Worm (Caenorhabditis elegans) whole organism, L1 larva: ENCODE results near the gene cytb-5.1.

Experiments used
- C04F5.9 ChIP-seq: sonication (generic microtip); optimal IDR thresholded peaks from 2 replicates; lab custom pipeline; 2016; ENCODE audit warnings: missing genetic modification characterization, missing compliant biosample characterization
- C16A3.4 ChIP-seq: fragments of 150-350 bp; optimal IDR thresholded peaks from 2 replicates; lab custom pipeline; 2014; ENCODE audit warnings: missing biosample characterization, missing genetic modification characterization
- C34B4.2 ChIP-seq: sonication (generic microtip); optimal IDR thresholded peaks from 2 replicates; lab custom pipeline; 2017; ENCODE audit warnings: mild to moderate bottlenecking, missing genetic modification characterization, missing compliant biosample characterization
- Y116A8C.19 ChIP-seq: sonication (generic microtip); optimal IDR thresholded peaks from 2 replicates; lab custom pipeline; 2016; ENCODE audit warnings: missing compliant biosample characterization, missing genetic modification characterization, borderline replicate concordance
- alr-1 ChIP-seq: fragments of 200-800 bp; sonication (Bioruptor generic); optimal IDR thresholded peaks from 2 replicates; lab custom pipeline; 2018; ENCODE audit warnings: borderline replicate concordance, mild to moderate bottlenecking, missing genetic modification characterization, missing compliant biosample characterization
- ama-1 ChIP-seq: fragments of 150-350 bp; optimal IDR thresholded peaks from 2 replicates; lab custom pipeline; 2014
- ceh-63 ChIP-seq: fragments of 200-800 bp; sonication (Bioruptor generic); optimal IDR thresholded peaks from 2 replicates; lab custom pipeline; 2018; ENCODE audit warnings: mild to moderate bottlenecking, missing genetic modification characterization, missing compliant biosample characterization
- ceh-8 ChIP-seq: fragments of 200-800 bp; sonication (Bioruptor generic); optimal IDR thresholded peaks from 2 replicates; lab custom pipeline; 2018; ENCODE audit warnings: mild to moderate bottlenecking, missing genetic modification characterization, moderate library complexity, missing compliant biosample characterization
- ceh-88 ChIP-seq: fragments of 200-800 bp; sonication (Bioruptor generic); IDR thresholded peaks from 2 replicates; pipeline ENCODE4 v1.3.6; 2022; ENCODE audit warnings: missing genetic modification characterization, missing compliant biosample characterization
- ces-1 ChIP-seq: fragments of 150-350 bp; optimal IDR thresholded peaks from 2 replicates; lab custom pipeline; 2014; ENCODE audit warnings: missing biosample characterization, missing genetic modification reagents, missing genetic modification characterization
- dsc-1 ChIP-seq: sonication (generic microtip); optimal IDR thresholded peaks from 2 replicates; lab custom pipeline; 2016; ENCODE audit warnings: mild to moderate bottlenecking, missing genetic modification characterization, missing compliant biosample characterization
- efl-1 ChIP-seq, 4 experiments: fragments of 150-350 bp; optimal IDR thresholded peaks in 3 of 4; peaks in 1 of 4; 1 replicate in 1 of 4; 2 replicates in 3 of 4; lab custom pipeline; 2014; ENCODE audit warnings: missing biosample characterization in 2 of 4, missing genetic modification characterization in 2 of 4, missing genetic modification reagents in 2 of 4
- efl-3 ChIP-seq: fragments of 200-800 bp; sonication (Bioruptor generic); optimal IDR thresholded peaks from 2 replicates; lab custom pipeline; 2018; ENCODE audit warnings: mild to moderate bottlenecking, missing genetic modification characterization, missing compliant biosample characterization
- ets-5 ChIP-seq: fragments of 200-800 bp; sonication (Bioruptor generic); IDR thresholded peaks from 2 replicates; pipeline ENCODE4 v1.3.6; 2022; ENCODE audit warnings: missing genetic modification characterization, missing compliant biosample characterization
- fkh-10 ChIP-seq: sonication (generic microtip); optimal IDR thresholded peaks from 2 replicates; lab custom pipeline; 2017; ENCODE audit warnings: missing biosample characterization, missing genetic modification reagents, missing genetic modification characterization
- fkh-8 ChIP-seq: sonication (generic microtip); optimal IDR thresholded peaks from 2 replicates; lab custom pipeline; 2016; ENCODE audit warnings: mild to moderate bottlenecking, missing genetic modification characterization, missing compliant biosample characterization
- grh-1 ChIP-seq: fragments of 200-800 bp; sonication (Bioruptor generic); IDR thresholded peaks from 2 replicates; pipeline ENCODE4 v1.3.6; 2022; ENCODE audit warnings: missing genetic modification reagents, missing genetic modification characterization, missing compliant biosample characterization
- hpl-2 ChIP-seq: fragments of 150-350 bp; optimal IDR thresholded peaks from 2 replicates; lab custom pipeline; 2014; ENCODE audit warnings: missing biosample characterization, missing genetic modification reagents, missing genetic modification characterization
- irx-1 ChIP-seq: sonication (generic microtip); optimal IDR thresholded peaks from 2 replicates; lab custom pipeline; 2016; ENCODE audit warnings: missing genetic modification characterization, missing compliant biosample characterization
- jun-1 ChIP-seq: fragments of 150-350 bp; optimal IDR thresholded peaks from 2 replicates; lab custom pipeline; 2014; ENCODE audit warnings: missing biosample characterization, missing genetic modification reagents, missing genetic modification characterization
- lin-14 ChIP-seq: fragments of 200-800 bp; sonication (Bioruptor generic); optimal IDR thresholded peaks from 2 replicates; lab custom pipeline; 2018; ENCODE audit warnings: mild to moderate bottlenecking, missing genetic modification characterization, moderate library complexity, missing compliant biosample characterization
- lin-35 ChIP-seq, 2 experiments: fragments of 150-350 bp; optimal IDR thresholded peaks; 2 replicates each; lab custom pipeline; 2014; ENCODE audit warnings: missing biosample characterization in 2 of 2, missing genetic modification characterization in 2 of 2, missing genetic modification reagents in 2 of 2
- lir-3 ChIP-seq: sonication (generic microtip); optimal IDR thresholded peaks from 2 replicates; lab custom pipeline; 2016; ENCODE audit warnings: mild to moderate bottlenecking, missing genetic modification characterization, moderate library complexity, missing compliant biosample characterization; ENCODE audit not compliant: poor library complexity
- lsy-2 ChIP-seq, 2 experiments: fragments of 150-350 bp; optimal IDR thresholded peaks; 2 replicates each; lab custom pipeline; 2014; ENCODE audit warnings: missing biosample characterization in 2 of 2, missing genetic modification characterization in 2 of 2
- mab-9 ChIP-seq: fragments of 200-800 bp; sonication (Bioruptor generic); IDR thresholded peaks from 2 replicates; pipeline ENCODE4 v1.3.6; 2022; ENCODE audit warnings: missing genetic modification reagents, missing genetic modification characterization, missing compliant biosample characterization
- mdl-1 ChIP-seq, 2 experiments: fragments of 150-350 bp; optimal IDR thresholded peaks; 2 replicates each; lab custom pipeline; 2014 to 2017; ENCODE audit warnings: missing biosample characterization in 2 of 2, missing genetic modification characterization in 2 of 2, inconsistent platforms in 1 of 2
- mef-2 ChIP-seq: fragments of 150-350 bp; optimal IDR thresholded peaks from 2 replicates; lab custom pipeline; 2014; ENCODE audit warnings: missing biosample characterization, missing genetic modification characterization
- nhr-12 ChIP-seq: sonication (generic microtip); optimal IDR thresholded peaks from 2 replicates; lab custom pipeline; 2017; ENCODE audit warnings: missing biosample characterization, missing genetic modification characterization
- nhr-19 ChIP-seq: fragments of 200-800 bp; sonication (Bioruptor generic); conservative IDR thresholded peaks from 2 replicates; pipeline ENCODE4 v1.3.6; 2022; ENCODE audit warnings: missing genetic modification characterization, missing compliant biosample characterization
- nhr-20 ChIP-seq: sonication (generic microtip); optimal IDR thresholded peaks from 2 replicates; lab custom pipeline; 2016; ENCODE audit warnings: mild to moderate bottlenecking, missing genetic modification characterization, missing compliant biosample characterization
- nhr-237 ChIP-seq: fragments of 150-350 bp; optimal IDR thresholded peaks from 2 replicates; lab custom pipeline; 2014; ENCODE audit warnings: missing biosample characterization, missing genetic modification characterization
- nhr-76 ChIP-seq: sonication (generic microtip); optimal IDR thresholded peaks from 2 replicates; lab custom pipeline; 2017; ENCODE audit warnings: missing biosample characterization, missing genetic modification characterization
- nhr-77 ChIP-seq: fragments of 150-350 bp; optimal IDR thresholded peaks from 2 replicates; lab custom pipeline; 2014; ENCODE audit warnings: missing biosample characterization, missing genetic modification characterization
- nhr-84 ChIP-seq: sonication (generic microtip); optimal IDR thresholded peaks from 2 replicates; lab custom pipeline; 2017; ENCODE audit warnings: missing biosample characterization, missing genetic modification characterization
- nhr-85 ChIP-seq: sonication (generic microtip); peaks from one replicate; lab custom pipeline; 2016; ENCODE audit warnings: missing genetic modification characterization, inconsistent platforms, missing compliant biosample characterization
- nhr-90 ChIP-seq: sonication (generic microtip); optimal IDR thresholded peaks from 2 replicates; lab custom pipeline; 2016; ENCODE audit warnings: mild to moderate bottlenecking, missing genetic modification characterization, missing compliant biosample characterization; ENCODE audit not compliant: poor library complexity
- pag-3 ChIP-seq: sonication (generic microtip); optimal IDR thresholded peaks from 2 replicates; lab custom pipeline; 2017; ENCODE audit warnings: missing genetic modification characterization, mild to moderate bottlenecking, missing compliant biosample characterization, antibody characterized with exemption, borderline replicate concordance; ENCODE audit not compliant: insufficient read depth
- skn-1 ChIP-seq: fragments of 150-350 bp; optimal IDR thresholded peaks from 2 replicates; lab custom pipeline; 2014; ENCODE audit warnings: missing biosample characterization, missing genetic modification characterization
- snpc-4 ChIP-seq: fragments of 150-350 bp; optimal IDR thresholded peaks from 2 replicates; lab custom pipeline; 2014; ENCODE audit warnings: missing biosample characterization, missing genetic modification characterization
- snu-23 ChIP-seq: sonication (generic microtip); optimal IDR thresholded peaks from 2 replicates; lab custom pipeline; 2016; ENCODE audit warnings: missing genetic modification characterization, missing compliant biosample characterization
- sox-4 ChIP-seq: sonication (generic microtip); optimal IDR thresholded peaks from 2 replicates; lab custom pipeline; 2016; ENCODE audit warnings: missing genetic modification characterization, missing compliant biosample characterization
- sptf-1 ChIP-seq: fragments of 150-350 bp; optimal IDR thresholded peaks from 2 replicates; lab custom pipeline; 2014; ENCODE audit warnings: missing biosample characterization, missing genetic modification characterization
- swsn-7 ChIP-seq: sonication (generic microtip); optimal IDR thresholded peaks from 2 replicates; lab custom pipeline; 2016; ENCODE audit warnings: missing genetic modification characterization, missing compliant biosample characterization
- tbx-2 ChIP-seq: sonication (generic microtip); optimal IDR thresholded peaks from 2 replicates; lab custom pipeline; 2016; ENCODE audit warnings: missing genetic modification characterization, missing compliant biosample characterization
- tlp-1 ChIP-seq: fragments of 150-350 bp; optimal IDR thresholded peaks from 2 replicates; lab custom pipeline; 2014; ENCODE audit warnings: missing biosample characterization, missing genetic modification characterization
- unc-130 ChIP-seq: fragments of 150-350 bp; optimal IDR thresholded peaks from 2 replicates; lab custom pipeline; 2017; ENCODE audit warnings: missing biosample characterization, missing genetic modification characterization, inconsistent platforms
- unc-30 ChIP-seq: sonication (generic microtip); optimal IDR thresholded peaks from 2 replicates; lab custom pipeline; 2017; ENCODE audit warnings: missing biosample characterization, missing genetic modification characterization
- unc-62 ChIP-seq: fragments of 150-350 bp; optimal IDR thresholded peaks from 2 replicates; lab custom pipeline; 2014; ENCODE audit warnings: missing biosample characterization, missing genetic modification reagents, missing genetic modification characterization
- unc-86 ChIP-seq: sonication (generic microtip); optimal IDR thresholded peaks from 2 replicates; lab custom pipeline; 2016; ENCODE audit warnings: missing genetic modification characterization, missing compliant biosample characterization
- vab-15 ChIP-seq: sonication (generic microtip); optimal IDR thresholded peaks from 2 replicates; lab custom pipeline; 2017; ENCODE audit warnings: missing genotype, mild to moderate bottlenecking, missing genetic modification characterization, missing compliant biosample characterization
- xbp-1 ChIP-seq: sonication (generic microtip); optimal IDR thresholded peaks from 2 replicates; lab custom pipeline; 2016; ENCODE audit warnings: missing genetic modification characterization, missing compliant biosample characterization
- zag-1 ChIP-seq: fragments of 150-350 bp; optimal IDR thresholded peaks from 2 replicates; lab custom pipeline; 2014; ENCODE audit warnings: missing biosample characterization, missing genetic modification characterization
- zip-4 ChIP-seq: fragments of 200-800 bp; sonication (Bioruptor generic); optimal IDR thresholded peaks from 2 replicates; lab custom pipeline; 2018; ENCODE audit warnings: mild to moderate bottlenecking, missing genetic modification characterization, moderate library complexity, missing compliant biosample characterization
- ztf-4 ChIP-seq: fragments of 150-350 bp; optimal IDR thresholded peaks from 2 replicates; lab custom pipeline; 2014; ENCODE audit warnings: missing biosample characterization, missing genetic modification characterization

The cytb-5.1 gene

ce11 chrX:14016698-14017097 lies 15.0 kb downstream of the cytb-5.1 start (continued):
- peak; percentile 45; the same call in 1 of the 2 replicates for TF ChIP-seq mab-9
- TF ChIP-seq unc-130 (tag; lab: Kevin White, UChicago), result peak; percentile 45
- no peak for TF ChIP-seq vab-15 (tag; lab: Kevin White, UChicago)
- peak; percentile 65 for TF ChIP-seq unc-86 (tag; lab: Kevin White, UChicago)
- TF ChIP-seq C04F5.9 (tag; lab: Kevin White, UChicago), result no peak
- TF ChIP-seq C16A3.4 (tag; lab: Kevin White, UChicago), result peak; percentile 13
- TF ChIP-seq lin-35 (GFP tag; optimal IDR thresholded peaks at IDR 0.05; lab: Kevin White, UChicago), result peak in 1 of 2 experiments; percentile 59
- peak; percentile 69 for TF ChIP-seq swsn-7
- no peak for TF ChIP-seq snpc-4 (tag; lab: Kevin White, UChicago)
- TF ChIP-seq hpl-2 (GFP tag; lab: Kevin White, UChicago), result no peak
- TF ChIP-seq xbp-1 (tag; lab: Kevin White, UChicago), result peak; percentile 54
- TF ChIP-seq ceh-88 (GFP tag; lab: Robert Waterston, UW), result no peak; the same call in 1 of the 2 replicates
- TF ChIP-seq nhr-77 (tag; lab: Kevin White, UChicago), result no peak
- TF ChIP-seq alr-1 (tag; lab: Kevin White, UChicago), result no peak
- TF ChIP-seq ceh-63 (GFP tag; lab: Kevin White, UChicago), result no peak
- TF ChIP-seq unc-62, result no peak
- TF ChIP-seq efl-3 (GFP tag; lab: Kevin White, UChicago), result no peak
- TF ChIP-seq ces-1 (GFP tag; lab: Kevin White, UChicago), result no peak
- TF ChIP-seq C34B4.2, result no peak
- peak; percentile 13 for TF ChIP-seq ztf-4 (tag; lab: Kevin White, UChicago)
- TF ChIP-seq lir-3 (tag; lab: Kevin White, UChicago), result no peak
- no peak for TF ChIP-seq sptf-1 (tag; lab: Kevin White, UChicago)
- TF ChIP-seq nhr-85 (tag; lab: Kevin White, UChicago), result no peak
- TF ChIP-seq lsy-2 (tag; optimal IDR thresholded peaks at IDR 0.05; lab: Kevin White, UChicago), result peak; percentile 38 to 69
- no peak for TF ChIP-seq sox-4 (tag; lab: Kevin White, UChicago)
- TF ChIP-seq ama-1, result no peak
- TF ChIP-seq zip-4 (GFP tag; lab: Kevin White, UChicago), result no peak
- peak; percentile 92 for TF ChIP-seq pag-3
- TF ChIP-seq nhr-90, result no peak
- TF ChIP-seq Y116A8C.19 (tag; lab: Kevin White, UChicago), result no peak
- no peak for TF ChIP-seq unc-30 (tag; lab: Kevin White, UChicago)
- TF ChIP-seq nhr-237, result no peak
- TF ChIP-seq nhr-84, result no peak
- no peak for TF ChIP-seq tlp-1 (tag; lab: Kevin White, UChicago)
- peak; percentile 38 for TF ChIP-seq nhr-20
- peak; percentile 79 for TF ChIP-seq fkh-10 (GFP tag; lab: Kevin White, UChicago)
- TF ChIP-seq ceh-8 (GFP tag; lab: Kevin White, UChicago), result no peak
- TF ChIP-seq lin-14 (GFP tag; lab: Kevin White, UChicago), result peak; percentile 96
- TF ChIP-seq fkh-8 (tag; lab: Kevin White, UChicago), result no peak
- TF ChIP-seq irx-1 (tag; lab: Kevin White, UChicago), result peak; percentile 10
- no peak for TF ChIP-seq ets-5 (GFP tag; lab: Robert Waterston, UW)
- TF ChIP-seq grh-1, result no peak
- no peak for TF ChIP-seq nhr-76 (tag; lab: Kevin White, UChicago)
- TF ChIP-seq snu-23 (GFP tag; lab: Kevin White, UChicago), result peak; percentile 71
- peak; percentile 55 for TF ChIP-seq nhr-19 (GFP tag; lab: Robert Waterston, UW)
- TF ChIP-seq efl-1 (optimal IDR thresholded peaks at IDR 0.05; lab: Kevin White, UChicago), result peak; percentile 25 to 45
- TF ChIP-seq efl-1 (GFP tag; optimal IDR thresholded peaks at IDR 0.05 in 1 of 2; lab: Kevin White, UChicago), result no peak
- TF ChIP-seq mdl-1 (tag; optimal IDR thresholded peaks at IDR 0.05; lab: Kevin White, UChicago), result peak; percentile 9 to 15
- TF ChIP-seq nhr-12 (tag; lab: Kevin White, UChicago), result no peak
- peak; percentile 48 for TF ChIP-seq zag-1
- TF ChIP-seq dsc-1 (tag; lab: Kevin White, UChicago), result peak; percentile 58
- peak; percentile 12 for TF ChIP-seq mef-2 (tag; lab: Kevin White, UChicago)
- TF ChIP-seq tbx-2, result peak; percentile 71
- TF ChIP-seq jun-1, result peak; percentile 8
- TF ChIP-seq skn-1 (tag; lab: Kevin White, UChicago), result no peak
